Fruit fly (Drosophila melanogaster): ENCODE measurements around the gene CG12994.

Gene CG12994

DNA sequence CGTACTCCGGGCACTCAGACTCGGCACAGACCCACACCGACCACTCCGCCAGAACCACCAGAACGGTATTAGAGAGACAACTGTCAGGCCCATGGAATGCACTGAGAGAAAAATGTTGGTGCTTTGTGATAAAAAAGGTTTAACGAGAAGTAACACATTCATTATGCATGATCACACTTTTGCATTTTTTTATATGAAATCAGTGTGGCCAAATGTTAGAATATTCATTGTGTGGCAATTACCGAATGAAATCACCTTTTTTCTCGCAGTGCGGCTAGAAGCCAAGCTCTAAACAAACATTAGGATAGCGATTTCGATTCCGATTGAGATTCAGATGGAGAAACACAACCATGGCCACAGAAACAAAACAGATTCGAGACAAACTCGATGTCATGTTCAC, 21.7 kb upstream of the CG12994 start (continued):
- TF ChIP-seq ftz-f1 (GFP tag; optimal IDR thresholded peaks at IDR 0.05) (no peak), pum (GFP tag; optimal IDR thresholded peaks at IDR 0.05) (peak; percentile 13), Bdp1 (GFP tag; optimal IDR thresholded peaks at IDR 0.05) (no peak), CG14441 (GFP tag; IDR thresholded peaks at IDR 0.05) (0 out of 2 replicates have a peak, but pooled peaks have one; percentile 28), ase (GFP tag; IDR thresholded peaks at IDR 0.05) (no peak), CG3281 (GFP tag; optimal IDR thresholded peaks at IDR 0.05) (peak; percentile 48), CG2712 (tag; optimal IDR thresholded peaks at IDR 0.05) (peak; percentile 26), shn (GFP tag; optimal IDR thresholded peaks at IDR 0.05) (no peak), CG13424 (tag; optimal IDR thresholded peaks at IDR 0.05) (peak; percentile 0), lmd (GFP tag; IDR thresholded peaks at IDR 0.05) (peak; percentile 56; the same call in 1 of the 2 replicates), slbo (GFP tag; IDR thresholded peaks at IDR 0.05) (peak; percentile 54), Stat92E (GFP tag; optimal IDR thresholded peaks at IDR 0.05) (no peak), lab (GFP tag; optimal IDR thresholded peaks at IDR 0.05) (peak; percentile 68), CG6791 (GFP tag; IDR thresholded peaks at IDR 0.05; ENCODE audit: partially characterized antibody) (no peak), danr (GFP tag; IDR thresholded peaks at IDR 0.05) (0 out of 2 replicates have a peak, but pooled peaks have one; percentile 6), Hr39 (optimal IDR thresholded peaks at IDR 0.05) (no peak), pnt (GFP tag; optimal IDR thresholded peaks at IDR 0.05) (peak; percentile 18), unpg (GFP tag; optimal IDR thresholded peaks at IDR 0.05) (peak; percentile 45), CG17186 (GFP tag; optimal IDR thresholded peaks at IDR 0.05) (no peak), Elba2 (GFP tag; optimal IDR thresholded peaks at IDR 0.05) (no peak), CG11085 (GFP tag; IDR thresholded peaks at IDR 0.05) (0 out of 2 replicates have a peak, but pooled peaks have one; percentile 25), ash1 (GFP tag; optimal IDR thresholded peaks at IDR 0.05) (no peak), dpn (GFP tag; optimal IDR thresholded peaks at IDR 0.05) (peak; percentile 40 to 51), Hsf (GFP tag; optimal IDR thresholded peaks at IDR 0.05) (peak; percentile 3), ind (GFP tag; optimal IDR thresholded peaks at IDR 0.05) (peak; percentile 38), Meics (GFP tag; optimal IDR thresholded peaks at IDR 0.05) (peak; percentile 59), tgo (GFP tag; IDR thresholded peaks at IDR 0.05) (no peak; the same call in 2 of the 3 replicates), CG7372 (GFP tag; IDR thresholded peaks at IDR 0.05) (0 out of 2 replicates have a peak, but pooled peaks have one; percentile 16), CG9932 (GFP tag; IDR thresholded peaks at IDR 0.05) (peak; percentile 58; the same call in 1 of the 2 replicates), CG10654 (GFP tag; optimal IDR thresholded peaks at IDR 0.05) (no peak), CG10267 (tag; optimal IDR thresholded peaks at IDR 0.05) (no peak), tll (GFP tag; optimal IDR thresholded peaks at IDR 0.05) (no peak), CG11456 (GFP tag; IDR thresholded peaks at IDR 0.05) (peak; percentile 65; the same call in 1 of the 3 replicates), Optix (GFP tag; IDR thresholded peaks at IDR 0.05) (peak; percentile 43; the same call in 1 of the 3 replicates), CG9727 (GFP tag; optimal IDR thresholded peaks at IDR 0.05) (peak; percentile 56), al (GFP tag; IDR thresholded peaks at IDR 0.05) (0 out of 2 replicates have a peak, but pooled peaks have one; percentile 56), CoRest (tag; optimal IDR thresholded peaks at IDR 0.05) (peak; percentile 39), CG8765 (GFP tag; IDR thresholded peaks at IDR 0.05) (no peak), zfh2 (GFP tag; optimal IDR thresholded peaks at IDR 0.05) (peak; percentile 15), Fer3 (tag; optimal IDR thresholded peaks at IDR 0.05) (peak; percentile 38), phol (tag; optimal IDR thresholded peaks at IDR 0.05) (peak; percentile 6), Ets65A (GFP tag) (peak; percentile 70), CG18599 (GFP tag; optimal IDR thresholded peaks at IDR 0.05) (peak; percentile 69), CG7839 (tag; optimal IDR thresholded peaks at IDR 0.05) (peak; percentile 57), CG9215 (GFP tag; IDR thresholded peaks at IDR 0.05) (peak; percentile 50; the same call in 1 of the 2 replicates), sens-2 (GFP tag; IDR thresholded peaks at IDR 0.05) (0 out of 2 replicates have a peak, but pooled peaks have one; percentile 19), CG8290 (GFP tag; optimal IDR thresholded peaks at IDR 0.05) (peak; percentile 9), CG8290 (tag; optimal IDR thresholded peaks at IDR 0.05) (no peak), CG9876 (GFP tag; optimal IDR thresholded peaks at IDR 0.05) (no peak), cwo (GFP tag; optimal IDR thresholded peaks at IDR 0.05) (peak; percentile 38)
